Fruit fly (Drosophila melanogaster) whole organism, embryonic: ENCODE results near the gene Snx3.

Source experiments
- ATbp ChIP-seq: fragments of 200-800 bp; sonication (Bioruptor generic); optimal IDR thresholded peaks from 2 replicates; lab custom pipeline; 2017; ENCODE audit warnings: missing biosample characterization, mild to moderate bottlenecking, missing genetic modification characterization, missing genetic modification reagents
- Ada2b ChIP-seq: fragments of 200-800 bp; sonication (Bioruptor generic); IDR thresholded peaks from 2 replicates; pipeline ENCODE4 v1.3.6; 2022; ENCODE audit warnings: missing biosample characterization, missing genetic modification characterization
- Antp ChIP-seq: fragments of 200-800 bp; sonication (Bioruptor generic); optimal IDR thresholded peaks from 3 replicates; lab custom pipeline; 2016; ENCODE audit warnings: missing biosample characterization, missing genetic modification characterization
- Awh ChIP-seq: fragments of 200-800 bp; sonication (Bioruptor generic); IDR thresholded peaks from 2 replicates; pipeline ENCODE4, ENCODE4 v1.3.6; 2022; ENCODE audit warnings: missing biosample characterization, missing genetic modification characterization
- Blimp-1 ChIP-seq: fragments of 200-800 bp; sonication (Bioruptor generic); optimal IDR thresholded peaks from 3 replicates; lab custom pipeline; 2018; ENCODE audit warnings: missing biosample characterization, missing genetic modification characterization, mild to moderate bottlenecking, moderate library complexity, missing genetic modification reagents
- CG10543 ChIP-seq: fragments of 200-800 bp; sonication (Bioruptor generic); optimal IDR thresholded peaks from 3 replicates; lab custom pipeline; 2017; ENCODE audit warnings: missing biosample characterization, mild to moderate bottlenecking, missing genetic modification characterization, moderate library complexity
- CG11723 ChIP-seq: fragments of 200-800 bp; sonication (Bioruptor generic); optimal IDR thresholded peaks from 2 replicates; lab custom pipeline; 2017; ENCODE audit warnings: missing biosample characterization, mild to moderate bottlenecking, missing genetic modification characterization
- CG12236 ChIP-seq: fragments of 200-800 bp; sonication (Bioruptor generic); optimal IDR thresholded peaks from 2 replicates; lab custom pipeline; 2016; ENCODE audit warnings: missing biosample characterization, missing genetic modification characterization
- CG12391 ChIP-seq: fragments of 200-800 bp; sonication (Bioruptor generic); optimal IDR thresholded peaks from 3 replicates; lab custom pipeline; 2018; ENCODE audit warnings: missing biosample characterization, mild to moderate bottlenecking, missing genetic modification characterization, moderate library complexity
- CG15011 ChIP-seq: fragments of 200-800 bp; sonication (Bioruptor generic); optimal IDR thresholded peaks from 3 replicates; lab custom pipeline; 2018; ENCODE audit warnings: missing biosample characterization, mild to moderate bottlenecking, missing genetic modification characterization
- CG16779 ChIP-seq: fragments of 200-800 bp; sonication (Bioruptor generic); IDR thresholded peaks from 2 replicates; pipeline ENCODE4 v1.3.6; 2022; ENCODE audit warnings: missing biosample characterization, missing genetic modification characterization
- CG16815 ChIP-seq: fragments of 200-800 bp; sonication (Bioruptor generic); optimal IDR thresholded peaks from 3 replicates; lab custom pipeline; 2017; ENCODE audit warnings: missing biosample characterization, mild to moderate bottlenecking, missing genetic modification characterization
- CG1832 ChIP-seq: fragments of 200-800 bp; sonication (Bioruptor generic); optimal IDR thresholded peaks from 2 replicates; lab custom pipeline; 2017; ENCODE audit warnings: missing biosample characterization, mild to moderate bottlenecking, missing genetic modification characterization, inconsistent platforms
- CG3281 ChIP-seq: fragments of 200-800 bp; sonication (Bioruptor generic); optimal IDR thresholded peaks from 3 replicates; lab custom pipeline; 2017; ENCODE audit warnings: missing biosample characterization, mild to moderate bottlenecking, missing genetic modification characterization
- CG7357 ChIP-seq: fragments of 200-800 bp; sonication (Bioruptor generic); IDR thresholded peaks from 3 replicates; pipeline ENCODE4 v1.3.6; 2022; ENCODE audit warnings: missing biosample characterization, missing genetic modification characterization
- CG7372 ChIP-seq: fragments of 200-800 bp; sonication (Bioruptor generic); IDR thresholded peaks from 2 replicates; pipeline ENCODE4 v1.3.6; 2022; ENCODE audit warnings: missing biosample characterization, missing genetic modification characterization
- CoRest ChIP-seq: fragments of 200-800 bp; sonication (Bioruptor generic); optimal IDR thresholded peaks from 3 replicates; lab custom pipeline; 2018; ENCODE audit warnings: missing biosample characterization, mild to moderate bottlenecking, missing genetic modification characterization, moderate library complexity
- Dip2 ChIP-seq: fragments of 200-800 bp; sonication (Bioruptor generic); IDR thresholded peaks from 2 replicates; pipeline ENCODE4 v1.3.6; 2022; ENCODE audit warnings: missing biosample characterization, missing genetic modification characterization
- Dll ChIP-seq: fragments of 200-800 bp; sonication (Bioruptor generic); IDR thresholded peaks from 4 replicates; pipeline ENCODE4 v1.3.6; 2022; ENCODE audit warnings: missing biosample characterization, missing genetic modification characterization; ENCODE audit not compliant: partially characterized antibody
- Doc2 ChIP-seq: fragments of 200-800 bp; sonication (Bioruptor generic); IDR thresholded peaks from 2 replicates; pipeline ENCODE4 v1.3.6; 2022; ENCODE audit warnings: missing biosample characterization, missing genetic modification characterization
- ERR ChIP-seq: fragments of 200-800 bp; sonication (Bioruptor generic); optimal IDR thresholded peaks from 2 replicates; lab custom pipeline; 2016; ENCODE audit warnings: missing biosample characterization, missing genetic modification characterization
- Fer2 ChIP-seq: fragments of 200-800 bp; sonication (Bioruptor generic); optimal IDR thresholded peaks from 2 replicates; lab custom pipeline; 2018; ENCODE audit warnings: missing biosample characterization, mild to moderate bottlenecking, missing genetic modification characterization, moderate library complexity
- HLH4C ChIP-seq: fragments of 200-800 bp; sonication (Bioruptor generic); IDR thresholded peaks from 3 replicates; pipeline ENCODE4 v1.3.6; 2022; ENCODE audit warnings: missing biosample characterization, missing genetic modification characterization; ENCODE audit not compliant: partially characterized antibody
- Hand ChIP-seq: fragments of 200-800 bp; sonication (Bioruptor generic); optimal IDR thresholded peaks from 2 replicates; lab custom pipeline; 2017; ENCODE audit warnings: mild to moderate bottlenecking, missing biosample characterization, missing genetic modification reagents, missing genetic modification characterization
- Hr39 ChIP-seq: fragments of >200 bp; optimal IDR thresholded peaks from 2 replicates; lab custom pipeline; 2017
- Mad ChIP-seq: fragments of 200-800 bp; sonication (Bioruptor generic); optimal IDR thresholded peaks from 2 replicates; lab custom pipeline; 2016; ENCODE audit warnings: missing biosample characterization, missing genetic modification characterization
- Max ChIP-seq: fragments of 200-800 bp; sonication (Bioruptor generic); optimal IDR thresholded peaks from 2 replicates; lab custom pipeline; 2016; ENCODE audit warnings: missing biosample characterization, mild to moderate bottlenecking, missing genetic modification characterization
- Nf-YB ChIP-seq: fragments of 200-800 bp; sonication (Bioruptor generic); optimal IDR thresholded peaks from 3 replicates; lab custom pipeline; 2019; ENCODE audit warnings: missing biosample characterization, mild to moderate bottlenecking, missing genetic modification characterization, moderate library complexity
- Optix ChIP-seq: fragments of 200-800 bp; sonication (Bioruptor generic); IDR thresholded peaks from 3 replicates; pipeline ENCODE4 v1.3.6; 2022; ENCODE audit warnings: missing biosample characterization, missing genetic modification characterization
- Ptx1 ChIP-seq: fragments of 200-800 bp; sonication (Bioruptor generic); IDR thresholded peaks from 2 replicates; pipeline ENCODE4 v1.3.6; 2022; ENCODE audit warnings: missing biosample characterization, missing genetic modification characterization
- ac ChIP-seq: fragments of 200-800 bp; sonication (Bioruptor generic); optimal IDR thresholded peaks from 3 replicates; lab custom pipeline; 2017; ENCODE audit warnings: missing biosample characterization, mild to moderate bottlenecking, missing genetic modification characterization
- br ChIP-seq: fragments of >200 bp; optimal IDR thresholded peaks from 2 replicates; lab custom pipeline; 2017
- chif ChIP-seq, 2 experiments: fragments of 200-800 bp; sonication (Bioruptor generic); optimal IDR thresholded peaks; 3 replicates each; lab custom pipeline; 2016; ENCODE audit warnings: missing biosample characterization in 2 of 2, missing genetic modification characterization in 2 of 2
- danr ChIP-seq: fragments of 200-800 bp; sonication (Bioruptor generic); IDR thresholded peaks from 2 replicates; pipeline ENCODE4 v1.3.6; 2022; ENCODE audit warnings: missing biosample characterization, missing genetic modification characterization
- dmrt99B ChIP-seq: fragments of 200-800 bp; sonication (Bioruptor generic); optimal IDR thresholded peaks from 2 replicates; lab custom pipeline; 2018; ENCODE audit warnings: missing biosample characterization, mild to moderate bottlenecking, missing genetic modification characterization, moderate library complexity
- eve ChIP-seq, 2 experiments: fragments of >200 bp; optimal IDR thresholded peaks; 2 replicates each; lab custom pipeline; 2017; ENCODE audit warnings: missing biosample characterization in 2 of 2, missing genetic modification characterization in 2 of 2
- exex ChIP-seq: fragments of 200-800 bp; sonication (Bioruptor generic); optimal IDR thresholded peaks from 4 replicates; lab custom pipeline; 2018; ENCODE audit warnings: missing biosample characterization, mild to moderate bottlenecking, missing genetic modification characterization, moderate library complexity
- fu2 ChIP-seq: fragments of 200-800 bp; sonication (Bioruptor generic); optimal IDR thresholded peaks from 2 replicates; lab custom pipeline; 2016; ENCODE audit warnings: missing biosample characterization, missing genetic modification characterization
- grau ChIP-seq: fragments of 200-800 bp; optimal IDR thresholded peaks from 3 replicates; lab custom pipeline; 2019; ENCODE audit warnings: missing biosample characterization, mild to moderate bottlenecking, missing genetic modification characterization, moderate library complexity
- mirr ChIP-seq: fragments of 200-800 bp; sonication (Bioruptor generic); optimal IDR thresholded peaks from 3 replicates; lab custom pipeline; 2018; ENCODE audit warnings: missing biosample characterization, mild to moderate bottlenecking, missing genetic modification characterization
- nmo ChIP-seq: fragments of 200-800 bp; sonication (Bioruptor generic); optimal IDR thresholded peaks from 2 replicates; lab custom pipeline; 2018; ENCODE audit warnings: missing biosample characterization, mild to moderate bottlenecking, missing genetic modification characterization, moderate library complexity
- otp ChIP-seq: fragments of 200-800 bp; sonication (Bioruptor generic); IDR thresholded peaks from 3 replicates; pipeline ENCODE4, ENCODE4 v1.3.6; 2022; ENCODE audit warnings: missing biosample characterization, missing genetic modification characterization
- p53 ChIP-seq: fragments of 200-800 bp; sonication (Bioruptor generic); optimal IDR thresholded peaks from 2 replicates; lab custom pipeline; 2016; ENCODE audit warnings: missing biosample characterization, missing genetic modification characterization
- run ChIP-seq: fragments of 200-800 bp; sonication (Bioruptor generic); optimal IDR thresholded peaks from 3 replicates; lab custom pipeline; 2018; ENCODE audit warnings: missing biosample characterization, mild to moderate bottlenecking, missing genetic modification characterization
- salm ChIP-seq: fragments of 200-800 bp; sonication (Bioruptor generic); optimal IDR thresholded peaks from 2 replicates; lab custom pipeline; 2018; ENCODE audit warnings: missing biosample characterization, mild to moderate bottlenecking, missing genetic modification characterization
- sd ChIP-seq: fragments of 200-800 bp; sonication (Bioruptor generic); optimal IDR thresholded peaks from 3 replicates; lab custom pipeline; 2018; ENCODE audit warnings: missing biosample characterization, mild to moderate bottlenecking, missing genetic modification characterization, moderate library complexity
- slp2 ChIP-seq: fragments of 200-800 bp; sonication (Bioruptor generic); optimal IDR thresholded peaks from 2 replicates; lab custom pipeline; 2016; ENCODE audit warnings: missing biosample characterization, missing genetic modification characterization
- so ChIP-seq: fragments of 200-800 bp; sonication (Bioruptor generic); IDR thresholded peaks from 3 replicates; pipeline ENCODE4 v1.3.6; 2022; ENCODE audit warnings: missing biosample characterization, missing genetic modification characterization
- sqz ChIP-seq: fragments of 200-800 bp; sonication (Bioruptor generic); optimal IDR thresholded peaks from 3 replicates; lab custom pipeline; 2018; ENCODE audit warnings: missing biosample characterization, mild to moderate bottlenecking, missing genetic modification characterization
- sug ChIP-seq: fragments of 200-800 bp; optimal IDR thresholded peaks from 2 replicates; lab custom pipeline; 2019; ENCODE audit warnings: missing biosample characterization, mild to moderate bottlenecking, missing genetic modification characterization, moderate library complexity
- tna ChIP-seq: fragments of 200-800 bp; sonication (Bioruptor generic); IDR thresholded peaks from 2 replicates; pipeline ENCODE4 v1.3.6; 2022; ENCODE audit warnings: missing biosample characterization, missing genetic modification characterization; ENCODE audit not compliant: partially characterized antibody
- zf30C ChIP-seq: fragments of 200-800 bp; sonication (Bioruptor generic); optimal IDR thresholded peaks from 3 replicates; lab custom pipeline; 2018; ENCODE audit warnings: missing biosample characterization, mild to moderate bottlenecking, missing genetic modification characterization

The Snx3 gene

dm6 chr3R:12627691-12628148 is at the start of gene Snx3, which contains the start of gene Vha55 (continued):
- no peak for TF ChIP-seq Ptx1 (GFP tag; lab: Robert Waterston, UW)
- TF ChIP-seq sd (tag; lab: Kevin White, UChicago) = peak; percentile 41
- no peak for TF ChIP-seq zf30C
- TF ChIP-seq ERR (GFP tag; lab: Kevin White, UChicago) = peak; percentile 92
- no peak for TF ChIP-seq Dip2 (GFP tag; lab: Robert Waterston, UW)
- TF ChIP-seq nmo (GFP tag; lab: Kevin White, UChicago) = peak; percentile 81
- TF ChIP-seq sqz (GFP tag; lab: Kevin White, UChicago) = no peak
- no peak for TF ChIP-seq danr (GFP tag; lab: Robert Waterston, UW)
- TF ChIP-seq Hand (GFP tag; lab: Kevin White, UChicago) = peak; percentile 32
- TF ChIP-seq ac = no peak
- peak; percentile 59 for TF ChIP-seq Blimp-1 (GFP tag; lab: Kevin White, UChicago)
- no peak for TF ChIP-seq ATbp (GFP tag; lab: Kevin White, UChicago)
- TF ChIP-seq otp (GFP tag; lab: Robert Waterston, UW) = no peak
- TF ChIP-seq CG3281 (GFP tag; lab: Kevin White, UChicago) = no peak
- peak; percentile 27 for TF ChIP-seq slp2 (GFP tag; lab: Kevin White, UChicago)
- no peak for TF ChIP-seq CG7372
- no peak for TF ChIP-seq CG11723
- TF ChIP-seq salm (tag; lab: Kevin White, UChicago) = no peak
- peak; percentile 55 for TF ChIP-seq CG12236 (GFP tag; lab: Kevin White, UChicago)
- TF ChIP-seq Hr39 (lab: Kevin White, UChicago) = peak; percentile 74
- peak; percentile 68 for TF ChIP-seq CG12391 (tag; lab: Kevin White, UChicago)
- no peak for TF ChIP-seq CG1832 (GFP tag; lab: Kevin White, UChicago)
- peak; percentile 83 for TF ChIP-seq fu2
- TF ChIP-seq CG7357 (GFP tag; lab: Robert Waterston, UW) = no peak
- no peak for TF ChIP-seq CG15011
- no peak for TF ChIP-seq br (lab: Kevin White, UChicago)
- peak; percentile 70 for TF ChIP-seq Max (GFP tag; lab: Kevin White, UChicago)
- no peak for TF ChIP-seq HLH4C (GFP tag; lab: Robert Waterston, UW)
- TF ChIP-seq sug = peak; percentile 82
- no peak for TF ChIP-seq Doc2
- TF ChIP-seq Nf-YB (GFP tag; lab: Kevin White, UChicago) = peak; percentile 48
- TF ChIP-seq so (GFP tag; lab: Robert Waterston, UW) = no peak
- TF ChIP-seq mirr (GFP tag; lab: Kevin White, UChicago) = peak; percentile 79
- peak; percentile 7 for TF ChIP-seq exex (tag; lab: Kevin White, UChicago)
- peak; percentile 87 for TF ChIP-seq p53 (GFP tag; lab: Kevin White, UChicago)
- TF ChIP-seq grau (tag; lab: Kevin White, UChicago) = peak; percentile 56
- TF ChIP-seq CoRest (tag; lab: Kevin White, UChicago) = peak; percentile 47
- TF ChIP-seq Mad (GFP tag; lab: Kevin White, UChicago) = peak; percentile 71
- TF ChIP-seq dmrt99B (tag; lab: Kevin White, UChicago) = no peak
- no peak for TF ChIP-seq Optix (GFP tag; lab: Robert Waterston, UW)
- no peak for TF ChIP-seq tna (GFP tag; lab: Robert Waterston, UW)
- peak; percentile 18 for TF ChIP-seq Fer2 (tag; lab: Kevin White, UChicago)
- peak; percentile 71 for TF ChIP-seq CG10543 (GFP tag; lab: Kevin White, UChicago)
- no peak for TF ChIP-seq Awh
- TF ChIP-seq eve (GFP tag; optimal IDR thresholded peaks at IDR 0.05; lab: Kevin White, UChicago) = no peak
- TF ChIP-seq Antp (GFP tag; lab: Kevin White, UChicago) = peak; percentile 89
- TF ChIP-seq Ada2b (GFP tag; lab: Robert Waterston, UW) = no peak
- TF ChIP-seq chif (GFP tag; optimal IDR thresholded peaks at IDR 0.05; lab: Kevin White, UChicago) = peak; percentile 67 to 73
- TF ChIP-seq Dll = no peak
- peak; percentile 51 for TF ChIP-seq CG16815 (GFP tag; lab: Kevin White, UChicago)
- TF ChIP-seq CG16779 (GFP tag; lab: Robert Waterston, UW) = no peak
- peak; percentile 3 for TF ChIP-seq run (tag; lab: Kevin White, UChicago)
